Worm (Caenorhabditis elegans) whole organism, L1 larva: Measurements from ENCODE around the gene frpr-18.
A peak's percentile ranks its signal among the peaks of the same experiment; 100 is the strongest.

ENCODE experiments used
- aha-1 ChIP-seq: fragments of 150-350 bp; optimal IDR thresholded peaks from 2 replicates; lab custom pipeline; 2014; ENCODE audit warnings: missing biosample characterization, missing genetic modification characterization
- aly-2 ChIP-seq: fragments of 150-350 bp; optimal IDR thresholded peaks from 2 replicates; lab custom pipeline; 2014; ENCODE audit warnings: missing biosample characterization, missing genetic modification characterization
- ama-1 ChIP-seq: fragments of 150-350 bp; optimal IDR thresholded peaks from 2 replicates; lab custom pipeline; 2014
- blmp-1 ChIP-seq: fragments of 150-350 bp; optimal IDR thresholded peaks from 2 replicates; lab custom pipeline; 2014; ENCODE audit warnings: missing biosample characterization, missing genetic modification characterization
- ceh-8 ChIP-seq: fragments of 200-800 bp; sonication (Bioruptor generic); optimal IDR thresholded peaks from 2 replicates; lab custom pipeline; 2018; ENCODE audit warnings: mild to moderate bottlenecking, missing genetic modification characterization, moderate library complexity, missing compliant biosample characterization
- ceh-88 ChIP-seq: fragments of 200-800 bp; sonication (Bioruptor generic); IDR thresholded peaks from 2 replicates; pipeline ENCODE4 v1.3.6; 2022; ENCODE audit warnings: missing genetic modification characterization, missing compliant biosample characterization
- efl-1 ChIP-seq, 4 experiments: fragments of 150-350 bp; optimal IDR thresholded peaks in 3 of 4; peaks in 1 of 4; 1 replicate in 1 of 4; 2 replicates in 3 of 4; lab custom pipeline; 2014; ENCODE audit warnings: missing biosample characterization in 2 of 4, missing genetic modification characterization in 2 of 4, missing genetic modification reagents in 2 of 4
- efl-3 ChIP-seq: fragments of 200-800 bp; sonication (Bioruptor generic); optimal IDR thresholded peaks from 2 replicates; lab custom pipeline; 2018; ENCODE audit warnings: mild to moderate bottlenecking, missing genetic modification characterization, missing compliant biosample characterization
- egl-27 ChIP-seq, 2 experiments: fragments of 150-350 bp in 1 of 2; sonication (generic microtip); optimal IDR thresholded peaks; 3 replicates each; lab custom pipeline; 2017 to 2018; ENCODE audit warnings: missing biosample characterization in 2 of 2, missing genetic modification characterization in 2 of 2, missing genetic modification reagents in 2 of 2
- elt-2 ChIP-seq: sonication (generic microtip); optimal IDR thresholded peaks from 2 replicates; lab custom pipeline; 2016; ENCODE audit warnings: missing genetic modification characterization, mild to moderate bottlenecking, inconsistent platforms, missing compliant biosample characterization, missing genetic modification reagents
- elt-3 ChIP-seq, 6 experiments: fragments of 150-350 bp in 1 of 6; sonication (generic microtip); optimal IDR thresholded peaks; 2 replicates each; lab custom pipeline; 2017 to 2018; ENCODE audit warnings: missing biosample characterization in 6 of 6, missing genetic modification characterization in 6 of 6, inconsistent platforms in 1 of 6
- fkh-10 ChIP-seq: sonication (generic microtip); optimal IDR thresholded peaks from 2 replicates; lab custom pipeline; 2017; ENCODE audit warnings: missing biosample characterization, missing genetic modification reagents, missing genetic modification characterization
- grh-1 ChIP-seq: fragments of 200-800 bp; sonication (Bioruptor generic); IDR thresholded peaks from 2 replicates; pipeline ENCODE4 v1.3.6; 2022; ENCODE audit warnings: missing genetic modification reagents, missing genetic modification characterization, missing compliant biosample characterization
- hlh-17 ChIP-seq: fragments of 200-800 bp; sonication (Bioruptor generic); optimal IDR thresholded peaks from 2 replicates; lab custom pipeline; 2018; ENCODE audit warnings: missing genetic modification characterization, mild to moderate bottlenecking, missing compliant biosample characterization, moderate library complexity, borderline replicate concordance
- hlh-4 ChIP-seq: sonication (generic microtip); optimal IDR thresholded peaks from 2 replicates; lab custom pipeline; 2016; ENCODE audit warnings: mild to moderate bottlenecking, missing genetic modification characterization, missing compliant biosample characterization
- hpl-2 ChIP-seq: fragments of 150-350 bp; optimal IDR thresholded peaks from 2 replicates; lab custom pipeline; 2014; ENCODE audit warnings: missing biosample characterization, missing genetic modification reagents, missing genetic modification characterization
- jun-1 ChIP-seq: fragments of 150-350 bp; optimal IDR thresholded peaks from 2 replicates; lab custom pipeline; 2014; ENCODE audit warnings: missing biosample characterization, missing genetic modification reagents, missing genetic modification characterization
- lin-13 ChIP-seq: fragments of 150-350 bp; optimal IDR thresholded peaks from 2 replicates; lab custom pipeline; 2014; ENCODE audit warnings: missing biosample characterization, missing genetic modification reagents, missing genetic modification characterization
- lin-14 ChIP-seq: fragments of 200-800 bp; sonication (Bioruptor generic); optimal IDR thresholded peaks from 2 replicates; lab custom pipeline; 2018; ENCODE audit warnings: mild to moderate bottlenecking, missing genetic modification characterization, moderate library complexity, missing compliant biosample characterization
- mab-9 ChIP-seq: fragments of 200-800 bp; sonication (Bioruptor generic); IDR thresholded peaks from 2 replicates; pipeline ENCODE4 v1.3.6; 2022; ENCODE audit warnings: missing genetic modification reagents, missing genetic modification characterization, missing compliant biosample characterization
- mdl-1 ChIP-seq, 2 experiments: fragments of 150-350 bp; optimal IDR thresholded peaks; 2 replicates each; lab custom pipeline; 2014 to 2017; ENCODE audit warnings: missing biosample characterization in 2 of 2, missing genetic modification characterization in 2 of 2, inconsistent platforms in 1 of 2
- nhr-11 ChIP-seq: fragments of 150-350 bp; optimal IDR thresholded peaks from 2 replicates; lab custom pipeline; 2014; ENCODE audit warnings: missing biosample characterization, missing genetic modification characterization
- nhr-12 ChIP-seq: sonication (generic microtip); optimal IDR thresholded peaks from 2 replicates; lab custom pipeline; 2017; ENCODE audit warnings: missing biosample characterization, missing genetic modification characterization
- nhr-19 ChIP-seq: fragments of 200-800 bp; sonication (Bioruptor generic); conservative IDR thresholded peaks from 2 replicates; pipeline ENCODE4 v1.3.6; 2022; ENCODE audit warnings: missing genetic modification characterization, missing compliant biosample characterization
- nhr-237 ChIP-seq: fragments of 150-350 bp; optimal IDR thresholded peaks from 2 replicates; lab custom pipeline; 2014; ENCODE audit warnings: missing biosample characterization, missing genetic modification characterization
- nhr-28 ChIP-seq: fragments of 150-350 bp; optimal IDR thresholded peaks from 2 replicates; lab custom pipeline; 2014; ENCODE audit warnings: missing biosample characterization, missing genetic modification characterization
- nhr-76 ChIP-seq: sonication (generic microtip); optimal IDR thresholded peaks from 2 replicates; lab custom pipeline; 2017; ENCODE audit warnings: missing biosample characterization, missing genetic modification characterization
- nhr-85 ChIP-seq: sonication (generic microtip); peaks from one replicate; lab custom pipeline; 2016; ENCODE audit warnings: missing genetic modification characterization, inconsistent platforms, missing compliant biosample characterization
- nhr-90 ChIP-seq: sonication (generic microtip); optimal IDR thresholded peaks from 2 replicates; lab custom pipeline; 2016; ENCODE audit warnings: mild to moderate bottlenecking, missing genetic modification characterization, missing compliant biosample characterization; ENCODE audit not compliant: poor library complexity
- skn-1 ChIP-seq: fragments of 150-350 bp; optimal IDR thresholded peaks from 2 replicates; lab custom pipeline; 2014; ENCODE audit warnings: missing biosample characterization, missing genetic modification characterization
- snpc-4 ChIP-seq: fragments of 150-350 bp; optimal IDR thresholded peaks from 2 replicates; lab custom pipeline; 2014; ENCODE audit warnings: missing biosample characterization, missing genetic modification characterization
- sox-4 ChIP-seq: sonication (generic microtip); optimal IDR thresholded peaks from 2 replicates; lab custom pipeline; 2016; ENCODE audit warnings: missing genetic modification characterization, missing compliant biosample characterization
- sptf-1 ChIP-seq: fragments of 150-350 bp; optimal IDR thresholded peaks from 2 replicates; lab custom pipeline; 2014; ENCODE audit warnings: missing biosample characterization, missing genetic modification characterization
- swsn-7 ChIP-seq: sonication (generic microtip); optimal IDR thresholded peaks from 2 replicates; lab custom pipeline; 2016; ENCODE audit warnings: missing genetic modification characterization, missing compliant biosample characterization
- tbx-2 ChIP-seq: sonication (generic microtip); optimal IDR thresholded peaks from 2 replicates; lab custom pipeline; 2016; ENCODE audit warnings: missing genetic modification characterization, missing compliant biosample characterization
- unc-30 ChIP-seq: sonication (generic microtip); optimal IDR thresholded peaks from 2 replicates; lab custom pipeline; 2017; ENCODE audit warnings: missing biosample characterization, missing genetic modification characterization
- unc-62 ChIP-seq: fragments of 150-350 bp; optimal IDR thresholded peaks from 2 replicates; lab custom pipeline; 2014; ENCODE audit warnings: missing biosample characterization, missing genetic modification reagents, missing genetic modification characterization
- vab-15 ChIP-seq: sonication (generic microtip); optimal IDR thresholded peaks from 2 replicates; lab custom pipeline; 2017; ENCODE audit warnings: missing genotype, mild to moderate bottlenecking, missing genetic modification characterization, missing compliant biosample characterization
- xbp-1 ChIP-seq: sonication (generic microtip); optimal IDR thresholded peaks from 2 replicates; lab custom pipeline; 2016; ENCODE audit warnings: missing genetic modification characterization, missing compliant biosample characterization
- ztf-4 ChIP-seq: fragments of 150-350 bp; optimal IDR thresholded peaks from 2 replicates; lab custom pipeline; 2014; ENCODE audit warnings: missing biosample characterization, missing genetic modification characterization

frpr-18 gene

ce11 chrV:6838599-6838998 is 31.5 kb upstream of the frpr-18 start, which contains the start of gene T15B7.15 (continued):
- no peak for TF ChIP-seq efl-3 (GFP tag; lab: Kevin White, UChicago)
- peak; percentile 19 for TF ChIP-seq blmp-1 (tag; lab: Kevin White, UChicago)
- no peak for TF ChIP-seq ama-1 (lab: Kevin White, UChicago)
- TF ChIP-seq hpl-2 (GFP tag; lab: Kevin White, UChicago): no peak
- no peak for TF ChIP-seq aly-2 (tag; lab: Kevin White, UChicago)
- TF ChIP-seq nhr-76: no peak
- peak; percentile 50 for TF ChIP-seq lin-14 (GFP tag; lab: Kevin White, UChicago)
- TF ChIP-seq unc-62: no peak
- TF ChIP-seq hlh-17: no peak
- TF ChIP-seq jun-1: no peak
- no peak for TF ChIP-seq ceh-88 (GFP tag; lab: Robert Waterston, UW)
- TF ChIP-seq ztf-4 (tag; lab: Kevin White, UChicago): no peak
- no peak for TF ChIP-seq nhr-12 (tag; lab: Kevin White, UChicago)
- no peak for TF ChIP-seq nhr-28 (tag; lab: Kevin White, UChicago)
- TF ChIP-seq nhr-85: peak; percentile 53
- no peak for TF ChIP-seq snpc-4
- no peak for TF ChIP-seq egl-27 (tag; optimal IDR thresholded peaks at IDR 0.05; lab: Kevin White, UChicago)
- TF ChIP-seq skn-1 (tag; lab: Kevin White, UChicago): peak; percentile 57
- no peak for TF ChIP-seq lin-13 (GFP tag; lab: Kevin White, UChicago)
- no peak for TF ChIP-seq unc-30 (tag; lab: Kevin White, UChicago)
- no peak for TF ChIP-seq hlh-4 (tag; lab: Kevin White, UChicago)
- no peak for TF ChIP-seq vab-15 (tag; lab: Kevin White, UChicago)
- peak; percentile 44 for TF ChIP-seq nhr-19 (GFP tag; lab: Robert Waterston, UW)
- peak; percentile 20 for TF ChIP-seq xbp-1 (tag; lab: Kevin White, UChicago)
- TF ChIP-seq mab-9: no peak
- TF ChIP-seq nhr-11 (tag; lab: Kevin White, UChicago): no peak
- no peak for TF ChIP-seq aha-1
- TF ChIP-seq ceh-8 (GFP tag; lab: Kevin White, UChicago): no peak
- no peak for TF ChIP-seq mdl-1 (tag; optimal IDR thresholded peaks at IDR 0.05; lab: Kevin White, UChicago)
- peak; percentile 32 to 83 for TF ChIP-seq efl-1 (optimal IDR thresholded peaks at IDR 0.05; lab: Kevin White, UChicago)
- peak; percentile 84 to 97 for TF ChIP-seq efl-1 (GFP tag; optimal IDR thresholded peaks at IDR 0.05 in 1 of 2; lab: Kevin White, UChicago)
- no peak for TF ChIP-seq fkh-10 (GFP tag; lab: Kevin White, UChicago)

ce11 chrV:6839008-6839407 is 31.1 kb upstream of the frpr-18 start, which contains the start of gene hpo-8:
Gene hpo-8 (plus strand): TSS chrV:6839289.
- TF ChIP-seq nhr-90: no peak
- TF ChIP-seq efl-1 (optimal IDR thresholded peaks at IDR 0.05; lab: Kevin White, UChicago): no peak
- peak in 1 of 2 experiments; percentile 89 for TF ChIP-seq efl-1 (GFP tag; optimal IDR thresholded peaks at IDR 0.05 in 1 of 2; lab: Kevin White, UChicago)

ce11 chrV:6842437-6842836 is 27.7 kb upstream of the frpr-18 start, which contains the start of gene T15B7.1:
Gene T15B7.1 (plus strand): TSS chrV:6842737.
- TF ChIP-seq efl-1 (optimal IDR thresholded peaks at IDR 0.05; lab: Kevin White, UChicago) (no peak), efl-1 (GFP tag; optimal IDR thresholded peaks at IDR 0.05 in 1 of 2; lab: Kevin White, UChicago) (peak in 1 of 2 experiments; percentile 25), xbp-1 (tag; lab: Kevin White, UChicago) (no peak)

- TF ChIP-seq sptf-1 (no peak), elt-2 (no peak), lin-14 (GFP tag; lab: Kevin White, UChicago) (no peak), nhr-19 (GFP tag; lab: Robert Waterston, UW) (no peak), egl-27 (tag; optimal IDR thresholded peaks at IDR 0.05; lab: Kevin White, UChicago) (no peak), nhr-85 (no peak), tbx-2 (tag; lab: Kevin White, UChicago) (no peak), sox-4 (tag; lab: Kevin White, UChicago) (no peak), hlh-17 (no peak), grh-1 (GFP tag; lab: Robert Waterston, UW) (no peak), swsn-7 (tag; lab: Kevin White, UChicago) (no peak), nhr-237 (tag; lab: Kevin White, UChicago) (no peak), xbp-1 (tag; lab: Kevin White, UChicago) (no peak), elt-3 (tag; optimal IDR thresholded peaks at IDR 0.05; lab: Kevin White, UChicago) (no peak)
These were observed 23.6 kb upstream of the frpr-18 start, which contains the start of gene lgc-54 for ce11 chrV:6846507-6846906. Gene lgc-54 (minus strand): TSS chrV:6846607.
